Fruit fly (Drosophila melanogaster): Measurements from ENCODE around the gene Srx.
A peak's percentile ranks its signal among the peaks of the same experiment; 100 is the strongest.

- TF ChIP-seq CTCF (optimal IDR thresholded peaks at IDR 0.05) (peak; percentile 33 to 47), CG8478 (optimal IDR thresholded peaks at IDR 0.05) (no peak)
Observed at dm6 chrX:17850179-17850578, 6.6 kb upstream of the Srx start, which contains the start of the genes CG15814 and Spt7.
